Worm (Caenorhabditis elegans): ENCODE measurements around the gene mrpl-4.
A peak's percentile ranks its signal among the peaks of the same experiment; 100 is the strongest.

The mrpl-4 gene

DNA sequence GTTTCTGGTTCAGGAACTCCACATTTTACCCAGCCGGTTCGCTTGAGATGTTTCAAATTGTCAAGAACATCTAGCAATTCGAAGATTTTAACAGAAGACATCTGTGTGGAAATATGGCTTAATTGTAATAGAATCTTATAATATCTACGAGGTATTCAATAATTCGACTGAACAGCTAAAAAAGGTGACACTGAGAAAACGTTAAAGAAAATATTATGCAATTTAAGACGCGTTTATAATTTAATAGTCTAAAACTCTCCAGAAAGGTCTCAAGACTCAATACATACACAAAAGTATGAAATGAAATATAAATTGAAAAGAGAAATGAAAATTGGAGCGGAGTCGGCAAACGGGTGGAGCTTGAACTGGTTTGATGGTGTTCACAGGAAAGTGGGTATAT, 46.3 kb downstream of the mrpl-4 start, which contains the start of gene F45F2.9:
Gene F45F2.9 (minus strand): TSS at position 101 of the 400 bp plus-strand sequence.
- TF ChIP-seq madf-3 (GFP tag; IDR thresholded peaks at IDR 0.05): no peak
- peak; percentile 15 for TF ChIP-seq hrde-1 (tag; optimal IDR thresholded peaks at IDR 0.05; ENCODE audit: borderline replicate concordance)

ce11 chrV:8516426-8516825, 49.4 kb downstream of the mrpl-4 start:
- TF ChIP-seq ceh-91 (GFP tag; IDR thresholded peaks at IDR 0.05): no peak
- TF ChIP-seq Y53F4B.3 (GFP tag; IDR thresholded peaks at IDR 0.05): no peak
- TF ChIP-seq F52B5.7 (tag; optimal IDR thresholded peaks at IDR 0.05): no peak
- TF ChIP-seq athp-1 (tag; optimal IDR thresholded peaks at IDR 0.05): no peak
- TF ChIP-seq nfyb-1 (GFP tag; IDR thresholded peaks at IDR 0.05): no peak
- no peak for TF ChIP-seq egl-44 (GFP tag; IDR thresholded peaks at IDR 0.05)
- no peak for TF ChIP-seq ets-4 (GFP tag; optimal IDR thresholded peaks at IDR 0.05)
- no peak for TF ChIP-seq D2030.7 (GFP tag; IDR thresholded peaks at IDR 0.05)
- no peak for TF ChIP-seq let-607 (tag; optimal IDR thresholded peaks at IDR 0.05)
- TF ChIP-seq ztf-28 (GFP tag; IDR thresholded peaks at IDR 0.05): no peak
- no peak for TF ChIP-seq tbp1 (GFP tag; optimal IDR thresholded peaks at IDR 0.05)
- TF ChIP-seq attf-6 (GFP tag; IDR thresholded peaks at IDR 0.05): no peak
- no peak for TF ChIP-seq ceh-27 (GFP tag; optimal IDR thresholded peaks at IDR 0.05)
- no peak for TF ChIP-seq repo-1 (tag; optimal IDR thresholded peaks at IDR 0.05)
- TF ChIP-seq F57A8.1 (GFP tag; optimal IDR thresholded peaks at IDR 0.05): no peak

DNA sequence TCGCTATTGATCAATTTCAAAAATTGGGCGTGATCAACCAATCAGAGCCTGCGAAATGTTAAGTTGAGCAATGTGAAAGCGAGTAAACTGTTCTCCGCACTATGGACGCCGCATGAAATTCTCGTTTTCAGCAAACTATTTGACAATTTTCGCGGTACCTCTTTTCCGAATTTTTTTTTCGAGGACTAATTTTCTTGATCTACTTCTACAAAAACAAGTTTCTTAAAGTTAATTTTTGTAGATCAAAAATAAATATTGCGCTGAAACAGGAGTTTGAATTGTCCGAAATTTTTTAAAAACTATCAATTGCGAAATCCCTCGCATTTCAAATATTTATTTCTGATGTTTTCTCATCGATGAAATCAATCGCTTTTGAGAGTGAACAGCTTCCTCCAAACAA, 50.6 kb downstream of the mrpl-4 start:
- TF ChIP-seq Y53G8AR.9 (GFP tag; conservative IDR thresholded peaks at IDR 0.05): no peak
- 0 out of 2 replicates have a peak, but pooled peaks have one; percentile 15 for TF ChIP-seq madf-8 (GFP tag; conservative IDR thresholded peaks at IDR 0.05)
- no peak for TF ChIP-seq lin-26 (GFP tag; IDR thresholded peaks at IDR 0.05)
- no peak for TF ChIP-seq hmg-20 (GFP tag; IDR thresholded peaks at IDR 0.05)
- no peak for TF ChIP-seq chd-7 (tag; optimal IDR thresholded peaks at IDR 0.05)
- no peak for TF ChIP-seq him-1 (tag; optimal IDR thresholded peaks at IDR 0.05)
- peak; percentile 49 for TF ChIP-seq efl-1 (GFP tag; optimal IDR thresholded peaks at IDR 0.05)
- peak; percentile 65 for TF ChIP-seq madf-6 (GFP tag; IDR thresholded peaks at IDR 0.05)
- peak; percentile 5 for TF ChIP-seq lsl-1 (GFP tag; optimal IDR thresholded peaks at IDR 0.05)
- no peak for TF ChIP-seq hmg-1.2 (GFP tag; IDR thresholded peaks at IDR 0.05)

DNA sequence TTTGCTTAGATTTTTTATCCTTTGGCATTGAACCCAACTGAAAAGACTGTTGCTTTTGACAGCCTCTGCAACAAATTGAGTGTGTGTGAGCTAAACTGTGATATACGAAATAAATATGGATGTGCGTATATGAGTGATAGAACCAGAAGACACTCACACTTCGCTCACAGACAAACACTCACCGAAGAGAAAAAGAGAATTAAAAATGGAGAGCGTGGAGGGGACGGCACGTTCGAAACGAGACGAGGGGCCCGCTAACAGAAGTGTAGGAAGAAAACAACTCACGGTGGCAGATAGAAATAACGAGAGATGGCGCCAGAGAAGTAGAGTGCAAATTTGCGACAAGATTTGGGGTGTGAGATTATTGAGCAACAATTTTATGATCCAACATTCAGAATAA, 51.2 kb downstream of the mrpl-4 start:
- no peak for TF ChIP-seq let-607 (tag; optimal IDR thresholded peaks at IDR 0.05)
- peak; percentile 35; the same call in 1 of the 2 replicates for TF ChIP-seq hmg-1.2 (GFP tag; IDR thresholded peaks at IDR 0.05)
- TF ChIP-seq nfya-2 (GFP tag; IDR thresholded peaks at IDR 0.05): no peak
- TF ChIP-seq Y95B8A.8 (GFP tag; IDR thresholded peaks at IDR 0.05): no peak
- no peak for TF ChIP-seq F55B11.4 (tag; optimal IDR thresholded peaks at IDR 0.05; ENCODE audit: borderline replicate concordance, insufficient read depth)
- TF ChIP-seq ccch-3 (GFP tag; optimal IDR thresholded peaks at IDR 0.05): no peak
- TF ChIP-seq snpc-4 (GFP tag; optimal IDR thresholded peaks at IDR 0.05): peak; percentile 21
- TF ChIP-seq snpc-4 (tag; optimal IDR thresholded peaks at IDR 0.05): peak in 1 of 4 experiments; percentile 12
- TF ChIP-seq dox-1 (GFP tag; IDR thresholded peaks at IDR 0.05): peak; percentile 36; the same call in 1 of the 2 replicates
- peak; percentile 18 for TF ChIP-seq xnd-1 (tag; optimal IDR thresholded peaks at IDR 0.05)
- TF ChIP-seq B0261.1 (tag; optimal IDR thresholded peaks at IDR 0.05): no peak
- TF ChIP-seq efl-1 (GFP tag; optimal IDR thresholded peaks at IDR 0.05): no peak
- TF ChIP-seq T07F8.4 (tag; optimal IDR thresholded peaks at IDR 0.05): no peak
- TF ChIP-seq dpff-1 (tag; optimal IDR thresholded peaks at IDR 0.05): peak; percentile 33
- peak; percentile 14 for TF ChIP-seq snpc-3.4 (tag; optimal IDR thresholded peaks at IDR 0.05)
- TF ChIP-seq ztf-22 (GFP tag; optimal IDR thresholded peaks at IDR 0.05): no peak
- TF ChIP-seq lsl-1 (GFP tag; optimal IDR thresholded peaks at IDR 0.05): peak; percentile 14
- no peak for TF ChIP-seq hsf-1 (GFP tag; IDR thresholded peaks at IDR 0.05)
- TF ChIP-seq ztf-25 (GFP tag; IDR thresholded peaks at IDR 0.05): no peak
- peak; percentile 40 for TF ChIP-seq ceh-27 (GFP tag; optimal IDR thresholded peaks at IDR 0.05)
- TF ChIP-seq athp-1 (tag; optimal IDR thresholded peaks at IDR 0.05): no peak
- no peak for TF ChIP-seq nfyb-1 (GFP tag; IDR thresholded peaks at IDR 0.05)
- TF ChIP-seq rpc-1 (optimal IDR thresholded peaks at IDR 0.05): no peak
- no peak for TF ChIP-seq rpc-1 (tag; optimal IDR thresholded peaks at IDR 0.05)
- no peak for TF ChIP-seq lin-26 (GFP tag; IDR thresholded peaks at IDR 0.05)

Measured in whole organism, young adult.